Worm (Caenorhabditis elegans) whole organism, L4/young adult: ENCODE measurements around the gene F26G1.3.

ENCODE experiments used
- W03F9.2 ChIP-seq: fragments of 150-350 bp; optimal IDR thresholded peaks from 2 replicates; lab custom pipeline; 2014; ENCODE audit warnings: missing biosample characterization, missing genetic modification characterization
- him-1 ChIP-seq: sonication (generic microtip); optimal IDR thresholded peaks from 2 replicates; lab custom pipeline; 2016; ENCODE audit warnings: missing genotype, missing genetic modification reagents, missing genetic modification characterization, missing compliant biosample characterization

ce11 chrII:4748374-4748773, 10.2 kb upstream of the F26G1.3 start:
- TF ChIP-seq W03F9.2 (no peak), him-1 (tag; lab: Kevin White, UChicago) (no peak)
